Worm (Caenorhabditis elegans): ENCODE measurements around the gene rps-12.

Gene rps-12

DNA sequence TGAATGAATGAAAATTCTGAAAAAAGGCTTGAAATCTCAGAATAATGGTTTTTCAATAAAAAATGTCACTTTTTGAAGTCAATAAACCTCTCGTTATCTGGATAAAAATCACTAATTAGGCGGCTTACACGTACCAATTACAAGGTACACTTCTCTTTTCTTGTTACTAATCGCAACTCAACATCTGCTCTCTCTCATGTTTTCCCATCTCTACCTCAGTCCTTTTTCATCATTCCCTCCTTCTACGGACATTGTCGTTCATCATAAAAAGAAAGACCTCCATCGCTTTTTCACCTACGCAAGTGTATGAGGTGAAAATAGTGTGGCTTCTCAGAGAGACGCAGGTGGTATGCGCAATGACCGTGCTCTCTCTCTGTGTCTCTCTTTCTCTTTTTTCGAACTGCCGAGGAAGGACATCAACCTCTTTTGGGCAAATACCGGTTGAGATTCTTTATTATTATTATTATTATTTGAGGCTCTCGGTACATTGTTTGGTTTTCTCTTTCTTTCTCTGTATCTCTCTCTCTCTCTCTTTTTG, 11.1 kb upstream of the rps-12 start:
- no peak for TF ChIP-seq mdl-1 (tag; optimal IDR thresholded peaks at IDR 0.05)
- peak; percentile 15 for TF ChIP-seq nhr-129 (tag; optimal IDR thresholded peaks at IDR 0.05)
- TF ChIP-seq ztf-11 (tag; optimal IDR thresholded peaks at IDR 0.05): no peak
- TF ChIP-seq ZK546.5 (tag; optimal IDR thresholded peaks at IDR 0.05): no peak
- peak; percentile 32 for TF ChIP-seq crh-2 (tag; optimal IDR thresholded peaks at IDR 0.05)
- TF ChIP-seq egl-27 (tag; optimal IDR thresholded peaks at IDR 0.05): no peak
- no peak for TF ChIP-seq skn-1 (tag; optimal IDR thresholded peaks at IDR 0.05)
- TF ChIP-seq nhr-21 (tag; optimal IDR thresholded peaks at IDR 0.05): no peak
- no peak for TF ChIP-seq R02D3.7 (tag; optimal IDR thresholded peaks at IDR 0.05)
- TF ChIP-seq lin-13 (GFP tag; optimal IDR thresholded peaks at IDR 0.05): no peak
- no peak for TF ChIP-seq mbf-1 (tag; optimal IDR thresholded peaks at IDR 0.05)
- no peak for TF ChIP-seq ama-1 (optimal IDR thresholded peaks at IDR 0.05)
- peak; percentile 34 for TF ChIP-seq C34F6.9 (tag; optimal IDR thresholded peaks at IDR 0.05)
- peak; percentile 65 for TF ChIP-seq ceh-16 (tag; optimal IDR thresholded peaks at IDR 0.05)
- TF ChIP-seq mab-5 (tag; optimal IDR thresholded peaks at IDR 0.05): no peak
- TF ChIP-seq fos-1 (tag; optimal IDR thresholded peaks at IDR 0.05): peak; percentile 49
- peak; percentile 5 for TF ChIP-seq F13H6.1 (tag; optimal IDR thresholded peaks at IDR 0.05)
- no peak for TF ChIP-seq nhr-11 (tag; optimal IDR thresholded peaks at IDR 0.05)
- no peak for TF ChIP-seq unc-55 (GFP tag; optimal IDR thresholded peaks at IDR 0.05)
- TF ChIP-seq nhr-25 (tag; optimal IDR thresholded peaks at IDR 0.05): peak; percentile 31
- TF ChIP-seq lin-39 (tag; optimal IDR thresholded peaks at IDR 0.05): no peak

DNA sequence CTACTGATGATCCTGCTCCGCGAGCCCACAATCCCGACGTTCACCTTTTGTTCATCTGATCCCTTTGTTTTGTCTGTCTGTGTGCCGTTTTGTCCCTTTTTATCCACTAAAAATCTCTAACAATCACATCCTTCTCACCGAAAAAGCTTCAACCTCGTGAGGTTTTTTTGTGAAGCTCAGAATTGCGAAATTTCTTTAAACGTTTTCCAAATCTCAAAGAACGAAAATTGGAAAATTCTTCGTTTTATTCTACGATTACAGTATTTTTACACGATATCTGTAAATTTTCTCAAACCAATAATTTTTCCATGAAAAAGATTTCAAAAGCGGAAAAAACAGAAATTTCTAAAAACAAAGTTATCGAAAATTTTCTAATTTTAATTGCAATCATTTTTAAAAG, 4.9 kb upstream of the rps-12 start:
- TF ChIP-seq peb-1 (tag; optimal IDR thresholded peaks at IDR 0.05): no peak
- TF ChIP-seq ceh-16 (tag; optimal IDR thresholded peaks at IDR 0.05): no peak
- TF ChIP-seq C34F6.9 (tag; optimal IDR thresholded peaks at IDR 0.05): no peak
- no peak for TF ChIP-seq unc-62 (GFP tag; optimal IDR thresholded peaks at IDR 0.05)
- no peak for TF ChIP-seq nhr-21 (tag; optimal IDR thresholded peaks at IDR 0.05)
- TF ChIP-seq R02D3.7 (tag; optimal IDR thresholded peaks at IDR 0.05): no peak
- no peak for TF ChIP-seq mbf-1 (tag; optimal IDR thresholded peaks at IDR 0.05)
- no peak for TF ChIP-seq sma-9 (GFP tag; optimal IDR thresholded peaks at IDR 0.05)
- no peak for TF ChIP-seq sma-9 (tag; optimal IDR thresholded peaks at IDR 0.05)
- TF ChIP-seq crh-2 (tag; optimal IDR thresholded peaks at IDR 0.05): no peak
- TF ChIP-seq unc-39 (tag; optimal IDR thresholded peaks at IDR 0.05): no peak
- no peak for TF ChIP-seq nhr-12 (tag; optimal IDR thresholded peaks at IDR 0.05)
- TF ChIP-seq unc-55 (GFP tag; optimal IDR thresholded peaks at IDR 0.05): no peak
- no peak for TF ChIP-seq ama-1 (optimal IDR thresholded peaks at IDR 0.05)
- TF ChIP-seq lin-39 (tag; optimal IDR thresholded peaks at IDR 0.05): no peak
- TF ChIP-seq nhr-10 (tag; optimal IDR thresholded peaks at IDR 0.05): no peak
- no peak for TF ChIP-seq sem-4 (tag; optimal IDR thresholded peaks at IDR 0.05)
- TF ChIP-seq elt-3 (tag; optimal IDR thresholded peaks at IDR 0.05): no peak
- TF ChIP-seq zag-1 (tag; optimal IDR thresholded peaks at IDR 0.05): no peak

DNA sequence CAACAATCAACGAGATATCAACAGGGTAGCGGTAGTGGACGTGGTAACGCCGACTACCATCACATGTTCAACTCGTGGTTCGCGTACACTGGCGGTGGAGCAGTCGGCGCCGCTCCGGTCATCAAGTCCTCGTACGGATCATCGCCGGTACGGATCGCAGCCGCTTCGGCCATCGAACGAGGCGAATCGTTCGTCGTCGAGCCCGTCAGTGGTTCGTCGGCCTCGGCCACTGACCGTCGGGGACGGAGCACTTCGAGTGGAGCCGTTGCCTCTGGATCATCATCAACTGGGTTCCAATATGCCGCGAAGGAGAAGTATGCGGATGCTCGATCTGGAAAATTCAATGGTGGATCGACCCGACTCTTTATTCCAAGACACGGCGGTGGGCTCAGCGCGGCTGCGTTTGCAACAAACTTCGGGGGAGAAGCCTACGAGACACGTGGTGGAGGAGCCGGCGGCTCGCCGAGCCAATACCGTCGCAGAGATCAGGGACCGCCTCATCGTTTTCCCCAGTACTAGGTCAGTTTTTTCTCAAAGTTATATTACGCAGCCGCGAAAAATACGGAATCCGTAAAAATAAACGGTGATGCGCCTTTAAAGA, 3.6 kb upstream of the rps-12 start:
- TF ChIP-seq elt-1 (tag; optimal IDR thresholded peaks at IDR 0.05) (no peak), zag-1 (tag; optimal IDR thresholded peaks at IDR 0.05) (no peak), C34F6.9 (tag; optimal IDR thresholded peaks at IDR 0.05) (no peak), skn-1 (tag; optimal IDR thresholded peaks at IDR 0.05) (no peak), ama-1 (optimal IDR thresholded peaks at IDR 0.05) (no peak)

DNA sequence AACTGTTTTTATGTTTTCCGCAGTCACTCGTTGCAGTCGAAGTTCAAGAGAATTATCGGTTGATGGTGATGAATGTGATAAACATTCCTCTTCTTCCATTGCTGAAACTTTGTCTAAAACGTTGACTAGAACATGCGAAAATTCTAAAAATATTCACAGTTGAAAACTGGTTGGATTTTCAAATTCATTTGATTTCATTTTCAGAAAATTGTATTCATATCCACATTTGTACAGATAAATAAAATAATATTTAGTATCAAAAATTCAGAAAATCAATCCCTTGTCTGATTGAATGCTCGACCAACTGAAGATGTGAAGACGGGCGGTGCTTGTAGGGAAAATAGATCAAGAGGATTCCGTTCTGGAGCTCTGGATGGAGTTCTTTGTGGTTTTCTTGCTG, 1.3 kb upstream of the rps-12 start, which contains the start of gene F54E7.9:
Gene F54E7.9 (minus strand): TSS at position 101 of the 400 bp plus-strand sequence.
- TF ChIP-seq nhr-23 (tag; optimal IDR thresholded peaks at IDR 0.05): no peak
- TF ChIP-seq ztf-11 (tag; optimal IDR thresholded peaks at IDR 0.05): no peak
- no peak for TF ChIP-seq fos-1 (tag; optimal IDR thresholded peaks at IDR 0.05)
- no peak for TF ChIP-seq ceh-16 (tag; optimal IDR thresholded peaks at IDR 0.05)
- TF ChIP-seq ztf-1 (GFP tag; conservative IDR thresholded peaks at IDR 0.05): no peak
- TF ChIP-seq nhr-10 (tag; optimal IDR thresholded peaks at IDR 0.05): no peak
- TF ChIP-seq aly-2 (tag; optimal IDR thresholded peaks at IDR 0.05): no peak
- TF ChIP-seq sem-4 (tag; optimal IDR thresholded peaks at IDR 0.05): no peak
- TF ChIP-seq lin-11 (tag; optimal IDR thresholded peaks at IDR 0.05): no peak
- TF ChIP-seq nhr-237 (tag; optimal IDR thresholded peaks at IDR 0.05): no peak
- TF ChIP-seq elt-3 (tag; optimal IDR thresholded peaks at IDR 0.05): no peak
- no peak for TF ChIP-seq Y55F3AM.14 (GFP tag; optimal IDR thresholded peaks at IDR 0.05)
- no peak for TF ChIP-seq unc-39 (tag; optimal IDR thresholded peaks at IDR 0.05)
- no peak for TF ChIP-seq blmp-1 (tag; optimal IDR thresholded peaks at IDR 0.05; ENCODE audit: insufficient read depth)
